Worm (Caenorhabditis elegans): Measurements from ENCODE around the gene F42G4.6.
A peak's percentile ranks its signal among the peaks of the same experiment; 100 is the strongest.
"Not testable (repeated sequence)": the region's sequence is repeated elsewhere in the genome, so short reads cannot be mapped to it uniquely, and the experiment has no call there.

The F42G4.6 gene

DNA sequence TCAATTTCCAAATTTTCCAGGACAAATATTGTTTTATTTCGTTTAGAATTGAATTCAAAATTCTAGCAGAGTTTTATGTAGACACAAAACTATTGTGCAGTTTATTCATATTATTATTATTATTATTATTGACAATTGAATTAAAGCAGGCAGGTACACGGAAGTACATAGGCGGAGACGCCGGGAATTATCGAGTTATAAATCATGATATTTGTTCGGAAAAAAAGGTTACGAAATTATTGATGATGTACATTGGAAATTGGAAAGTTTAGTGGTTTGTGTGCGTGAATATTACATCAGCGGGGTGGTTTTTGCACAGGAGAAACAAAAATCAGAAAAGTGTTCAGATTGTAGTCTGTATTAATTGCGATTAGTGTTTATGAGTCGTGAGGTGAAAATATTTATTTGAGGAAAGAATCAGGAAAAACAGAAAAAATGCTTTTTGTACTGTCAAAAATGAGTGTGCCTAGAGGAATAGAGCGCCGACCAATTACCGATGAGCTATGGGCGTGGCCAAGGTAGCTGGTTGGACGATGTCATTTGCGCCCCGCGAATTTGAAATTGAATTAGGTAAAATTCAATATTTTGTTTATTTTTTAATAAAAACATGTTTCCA is 2.8 kb upstream of the F42G4.6 start:
- TF ChIP-seq pqm-1 (tag; optimal IDR thresholded peaks at IDR 0.05) (peak; percentile 6), elt-2 (tag; optimal IDR thresholded peaks at IDR 0.05) (peak; percentile 69), nfya-1 (tag; optimal IDR thresholded peaks at IDR 0.05; ENCODE audit: insufficient read depth) (peak; percentile 42), pha-4 (tag; optimal IDR thresholded peaks at IDR 0.05) (peak; percentile 33), nhr-67 (tag; optimal IDR thresholded peaks at IDR 0.05) (no peak)

- TF ChIP-seq nhr-77 (tag; optimal IDR thresholded peaks at IDR 0.05) (no peak), fkh-2 (tag; optimal IDR thresholded peaks at IDR 0.05) (no peak), egl-5 (tag; optimal IDR thresholded peaks at IDR 0.05) (no peak), pha-4 (tag; optimal IDR thresholded peaks at IDR 0.05) (peak; percentile 65), tbx-2 (tag; optimal IDR thresholded peaks at IDR 0.05) (no peak), mml-1 (tag; optimal IDR thresholded peaks at IDR 0.05) (no peak), nhr-23 (tag; optimal IDR thresholded peaks at IDR 0.05) (no peak), lin-39 (tag; optimal IDR thresholded peaks at IDR 0.05) (no peak), nhr-11 (tag; optimal IDR thresholded peaks at IDR 0.05) (no peak), R02D3.7 (tag; optimal IDR thresholded peaks at IDR 0.05) (no peak), ama-1 (optimal IDR thresholded peaks at IDR 0.05) (no peak), nhr-43 (tag; optimal IDR thresholded peaks at IDR 0.05; ENCODE audit: poor library complexity, severe bottlenecking) (no peak), ztf-4 (tag; optimal IDR thresholded peaks at IDR 0.05) (no peak), daf-12 (tag; optimal IDR thresholded peaks at IDR 0.05) (no peak), fkh-10 (GFP tag; optimal IDR thresholded peaks at IDR 0.05) (no peak), nfya-1 (tag; optimal IDR thresholded peaks at IDR 0.05; ENCODE audit: insufficient read depth) (no peak), pqm-1 (tag; optimal IDR thresholded peaks at IDR 0.05) (peak; percentile 97), ceh-82 (tag; optimal IDR thresholded peaks at IDR 0.05) (no peak), ceh-9 (tag; optimal IDR thresholded peaks at IDR 0.05) (no peak), zag-1 (tag; optimal IDR thresholded peaks at IDR 0.05) (no peak), elt-2 (tag; optimal IDR thresholded peaks at IDR 0.05) (peak; percentile 98), jun-1 (tag; optimal IDR thresholded peaks at IDR 0.05) (peak; percentile 56), egl-27 (tag; optimal IDR thresholded peaks at IDR 0.05) (no peak), ZK546.5 (tag; optimal IDR thresholded peaks at IDR 0.05) (no peak), elt-1 (tag; optimal IDR thresholded peaks at IDR 0.05) (no peak)
Measured at ce11 chrII:13077746-13078145, 1.4 kb upstream of the F42G4.6 start.

DNA sequence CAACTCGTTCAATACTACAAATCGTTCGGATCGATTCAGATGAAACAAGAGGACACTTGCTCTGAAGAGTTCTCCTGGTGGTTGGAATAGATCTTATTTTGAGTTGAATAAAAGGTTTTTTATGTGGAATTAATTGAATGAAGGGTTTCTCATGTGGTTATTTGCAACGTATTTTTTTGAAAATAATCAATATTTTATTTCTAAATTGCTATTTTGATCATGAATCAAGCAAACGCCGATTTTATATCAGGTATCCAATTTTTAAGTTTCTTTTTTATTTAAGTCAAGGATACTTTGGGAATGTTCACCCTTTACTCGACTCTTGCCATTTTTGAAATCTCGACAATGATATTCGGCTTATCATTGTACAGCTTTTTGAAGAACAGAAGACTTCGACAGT is 1.4 kb downstream of the F42G4.6 start, which contains the start of gene Y81G3A.2:
Gene Y81G3A.2 (plus strand): TSS at position 301 of the 400 bp plus-strand sequence.
- not testable (repeated sequence) for TF ChIP-seq eor-1 (tag; optimal IDR thresholded peaks at IDR 0.05); unc-62 (GFP tag; optimal IDR thresholded peaks at IDR 0.05); ceh-9 (tag; optimal IDR thresholded peaks at IDR 0.05)

DNA sequence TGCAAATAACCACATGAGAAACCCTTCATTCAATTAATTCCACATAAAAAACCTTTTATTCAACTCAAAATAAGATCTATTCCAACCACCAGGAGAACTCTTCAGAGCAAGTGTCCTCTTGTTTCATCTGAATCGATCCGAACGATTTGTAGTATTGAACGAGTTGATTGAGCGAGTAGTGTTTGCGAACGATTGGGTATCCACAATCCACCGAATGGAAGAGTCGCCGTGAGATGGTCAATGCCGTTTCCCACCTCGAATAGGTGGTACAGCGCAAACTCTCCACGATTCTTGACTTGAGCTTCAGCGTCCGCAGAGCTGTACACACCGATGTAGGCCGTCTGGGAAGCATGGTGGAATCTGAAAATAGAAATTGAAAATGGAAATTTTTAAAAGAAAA is 3.2 kb downstream of the F42G4.6 start, which contains the start of gene Y81G3A.6:
Gene Y81G3A.6 (minus strand): TSS at position 101 of the 400 bp plus-strand sequence.
- not testable (repeated sequence) for TF ChIP-seq sea-2 (GFP tag; optimal IDR thresholded peaks at IDR 0.05); ZK546.5 (tag; optimal IDR thresholded peaks at IDR 0.05); egl-27 (tag; optimal IDR thresholded peaks at IDR 0.05)

ce11 chrII:13083752-13084214 is 4.6 kb downstream of the F42G4.6 start, which contains the start of the genes Y81G3A.1 and gcn-2:
TSS of gene Y81G3A.1 (minus strand) at chrII:13083926.
TSS of gene gcn-2 (plus strand) at chrII:13084164.
- no peak for TF ChIP-seq ztf-4 (tag; optimal IDR thresholded peaks at IDR 0.05)
- TF ChIP-seq lin-39 (tag; optimal IDR thresholded peaks at IDR 0.05): peak; percentile 6
- TF ChIP-seq hmg-11 (tag; optimal IDR thresholded peaks at IDR 0.05): peak; percentile 15
- TF ChIP-seq snpc-4 (tag; optimal IDR thresholded peaks at IDR 0.05): peak; percentile 40
- peak; percentile 20 for TF ChIP-seq R02D3.7 (tag; optimal IDR thresholded peaks at IDR 0.05)
- peak; percentile 19 for TF ChIP-seq skn-1 (tag; optimal IDR thresholded peaks at IDR 0.05)
- TF ChIP-seq ZK546.5 (tag; optimal IDR thresholded peaks at IDR 0.05): no peak
